Worm (Caenorhabditis elegans) whole organism, L1 larva: ENCODE data around the gene idpa-1.

Experiments used
- ces-1 ChIP-seq: fragments of 150-350 bp; optimal IDR thresholded peaks from 2 replicates; lab custom pipeline; 2014; ENCODE audit warnings: missing biosample characterization, missing genetic modification reagents, missing genetic modification characterization
- jun-1 ChIP-seq: fragments of 150-350 bp; optimal IDR thresholded peaks from 2 replicates; lab custom pipeline; 2014; ENCODE audit warnings: missing biosample characterization, missing genetic modification reagents, missing genetic modification characterization
- unc-130 ChIP-seq: fragments of 150-350 bp; optimal IDR thresholded peaks from 2 replicates; lab custom pipeline; 2017; ENCODE audit warnings: missing biosample characterization, missing genetic modification characterization, inconsistent platforms
- ztf-4 ChIP-seq: fragments of 150-350 bp; optimal IDR thresholded peaks from 2 replicates; lab custom pipeline; 2014; ENCODE audit warnings: missing biosample characterization, missing genetic modification characterization

DNA sequence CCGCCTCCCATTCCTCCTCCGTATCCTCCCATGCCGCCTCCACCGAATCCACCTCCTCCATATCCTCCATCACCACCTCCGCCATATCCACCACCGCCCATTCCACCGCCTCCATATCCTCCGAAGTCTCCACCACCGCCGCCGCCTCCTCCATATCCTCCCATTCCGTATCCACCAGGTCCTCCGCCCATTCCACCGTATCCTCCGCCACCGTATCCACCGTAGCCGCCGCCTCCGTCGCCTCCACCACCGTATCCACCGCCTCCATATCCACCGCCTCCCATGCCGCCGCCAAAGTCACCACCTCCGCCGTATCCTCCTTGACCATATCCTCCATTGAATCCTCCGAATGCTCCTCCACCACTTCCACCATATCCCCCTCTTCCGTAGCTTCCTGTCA, 1.3 kb downstream of the idpa-1 start:
- TF ChIP-seq unc-130 (tag; lab: Kevin White, UChicago) (no peak), ces-1 (GFP tag; lab: Kevin White, UChicago) (no peak), ztf-4 (tag; lab: Kevin White, UChicago) (no peak), jun-1 (tag; lab: Kevin White, UChicago) (no peak)
